Worm (Caenorhabditis elegans) whole organism, L4 larva: ENCODE results near the gene ZC250.4.

Experiments
- D1046.2 ChIP-seq: fragments of 200-800 bp; sonication (Bioruptor generic); IDR thresholded peaks from 2 replicates; pipeline ENCODE4 v1.3.6; 2022; ENCODE audit warnings: missing genetic modification characterization, missing compliant biosample characterization
- F10B5.3 ChIP-seq: sonication (generic microtip); optimal IDR thresholded peaks from 2 replicates; lab custom pipeline; 2016; ENCODE audit warnings: mild to moderate bottlenecking, missing genetic modification characterization, missing compliant biosample characterization
- F26F4.8 ChIP-seq: fragments of 200-800 bp; sonication (Bioruptor generic); conservative IDR thresholded peaks from 2 replicates; pipeline ENCODE4 v1.3.6; 2022; ENCODE audit warnings: missing genetic modification characterization, missing compliant biosample characterization
- R02D3.7 ChIP-seq: fragments of 150-350 bp; sonication (generic microtip); optimal IDR thresholded peaks from 3 replicates; lab custom pipeline; 2014; ENCODE audit warnings: missing biosample characterization, missing genetic modification characterization
- T26A8.4 ChIP-seq: fragments of 200-800 bp; sonication (Bioruptor generic); IDR thresholded peaks from 2 replicates; pipeline ENCODE4 v1.3.6; 2022; ENCODE audit warnings: missing genetic modification characterization, missing compliant biosample characterization
- Y105C5A.15 ChIP-seq: fragments of 200-800 bp; sonication (Bioruptor generic); IDR thresholded peaks from 2 replicates; pipeline ENCODE4 v1.3.6; 2022; ENCODE audit warnings: missing genetic modification characterization, missing compliant biosample characterization
- Y75B8A.6 ChIP-seq: fragments of 200-800 bp; sonication (Bioruptor generic); IDR thresholded peaks from 2 replicates; pipeline ENCODE4 v1.3.6; 2022; ENCODE audit warnings: missing genetic modification reagents, missing genetic modification characterization, missing compliant biosample characterization
- ZK546.5 ChIP-seq, 2 experiments: sonication (generic microtip); optimal IDR thresholded peaks; 2 replicates each; lab custom pipeline; 2017; ENCODE audit warnings: missing biosample characterization in 2 of 2, missing genetic modification characterization in 2 of 2
- aha-1 ChIP-seq: fragments of 150-350 bp; peaks from one replicate; lab custom pipeline; 2014; ENCODE audit warnings: missing biosample characterization, missing genetic modification characterization
- arid-1 ChIP-seq: fragments of 200-800 bp; sonication (Bioruptor generic); conservative IDR thresholded peaks from 2 replicates; pipeline ENCODE4 v1.3.6; 2022; ENCODE audit warnings: missing genetic modification reagents, missing genetic modification characterization, missing compliant biosample characterization
- attf-4 ChIP-seq: sonication (generic microtip); optimal IDR thresholded peaks from 3 replicates; lab custom pipeline; 2017; ENCODE audit warnings: missing biosample characterization, missing genetic modification characterization
- ceh-32 ChIP-seq: sonication (generic microtip); optimal IDR thresholded peaks from 2 replicates; lab custom pipeline; 2016; ENCODE audit warnings: mild to moderate bottlenecking, missing genetic modification characterization, missing compliant biosample characterization; ENCODE audit not compliant: poor library complexity
- cey-2 ChIP-seq: sonication (generic microtip); optimal IDR thresholded peaks from 3 replicates; lab custom pipeline; 2017; ENCODE audit warnings: missing genetic modification characterization, mild to moderate bottlenecking, missing compliant biosample characterization, antibody characterized with exemption, borderline replicate concordance; ENCODE audit not compliant: insufficient read depth
- daf-12 ChIP-seq: fragments of 150-350 bp; optimal IDR thresholded peaks from 2 replicates; lab custom pipeline; 2014; ENCODE audit warnings: missing biosample characterization, missing genetic modification reagents, missing genetic modification characterization
- daf-16 ChIP-seq, 3 experiments: sonication (generic microtip); optimal IDR thresholded peaks; 2 replicates each; lab custom pipeline; 2016 to 2017; ENCODE audit warnings: missing genetic modification characterization in 3 of 3, missing genetic modification reagents in 3 of 3, mild to moderate bottlenecking in 2 of 3, missing compliant biosample characterization in 2 of 3, missing biosample characterization in 1 of 3, moderate library complexity in 1 of 3
- dmd-6 ChIP-seq: fragments of 200-800 bp; sonication (Bioruptor generic); IDR thresholded peaks from 2 replicates; pipeline ENCODE4 v1.3.6; 2022; ENCODE audit warnings: missing genetic modification reagents, missing genetic modification characterization, missing compliant biosample characterization
- dve-1 ChIP-seq: sonication (generic microtip); optimal IDR thresholded peaks from 2 replicates; lab custom pipeline; 2017; ENCODE audit warnings: antibody characterized with exemption, mild to moderate bottlenecking, missing genetic modification characterization, missing compliant biosample characterization; ENCODE audit not compliant: insufficient read depth
- egl-27 ChIP-seq: sonication (generic microtip); optimal IDR thresholded peaks from 3 replicates; lab custom pipeline; 2017; ENCODE audit warnings: missing biosample characterization, missing genetic modification reagents, missing genetic modification characterization
- egl-43 ChIP-seq: fragments of 200-800 bp; sonication (Bioruptor generic); IDR thresholded peaks from 2 replicates; pipeline ENCODE4 v1.3.6; 2022; ENCODE audit warnings: missing genetic modification reagents, missing genetic modification characterization, missing compliant biosample characterization
- fkh-10 ChIP-seq: fragments of 150-350 bp; optimal IDR thresholded peaks from 2 replicates; lab custom pipeline; 2014; ENCODE audit warnings: missing biosample characterization, missing genetic modification reagents, missing genetic modification characterization
- fos-1 ChIP-seq: fragments of 150-350 bp; optimal IDR thresholded peaks from 2 replicates; lab custom pipeline; 2014; ENCODE audit warnings: missing biosample characterization, missing genetic modification characterization
- hlh-30 ChIP-seq: sonication (generic microtip); optimal IDR thresholded peaks from 2 replicates; lab custom pipeline; 2017; ENCODE audit warnings: antibody characterized with exemption, mild to moderate bottlenecking, missing genetic modification characterization, missing compliant biosample characterization; ENCODE audit not compliant: insufficient read depth
- hmg-1.1 ChIP-seq: fragments of 200-800 bp; sonication (Bioruptor generic); IDR thresholded peaks from 2 replicates; pipeline ENCODE4 v1.3.6; 2022; ENCODE audit warnings: missing genetic modification reagents, missing genetic modification characterization, missing compliant biosample characterization
- jun-1 ChIP-seq: fragments of 150-350 bp; optimal IDR thresholded peaks from 2 replicates; lab custom pipeline; 2014; ENCODE audit warnings: missing biosample characterization, missing genetic modification reagents, missing genetic modification characterization
- lim-7 ChIP-seq: fragments of 200-800 bp; sonication (Bioruptor generic); IDR thresholded peaks from 2 replicates; pipeline ENCODE4 v1.3.6; 2022; ENCODE audit warnings: missing genetic modification characterization, missing compliant biosample characterization
- lin-1 ChIP-seq: fragments of 200-800 bp; sonication (Bioruptor generic); IDR thresholded peaks from 2 replicates; pipeline ENCODE4 v1.3.6; 2022; ENCODE audit warnings: missing genetic modification reagents, missing genetic modification characterization, missing compliant biosample characterization
- lin-13 ChIP-seq: fragments of 150-350 bp; optimal IDR thresholded peaks from 2 replicates; lab custom pipeline; 2014; ENCODE audit warnings: missing biosample characterization, missing genetic modification reagents, missing genetic modification characterization
- lin-15B ChIP-seq: fragments of 150-350 bp; sonication (generic microtip); optimal IDR thresholded peaks from 3 replicates; lab custom pipeline; 2014; ENCODE audit warnings: missing biosample characterization, missing genetic modification characterization
- lir-3 ChIP-seq: sonication (generic microtip); optimal IDR thresholded peaks from 2 replicates; lab custom pipeline; 2016; ENCODE audit warnings: mild to moderate bottlenecking, missing genetic modification characterization, missing compliant biosample characterization
- madf-5 ChIP-seq, 2 experiments: fragments of 200-800 bp; sonication (Bioruptor generic); IDR thresholded peaks; 2 replicates each; pipeline ENCODE4 v1.3.6; 2022; ENCODE audit warnings: missing compliant biosample characterization in 2 of 2, missing genetic modification characterization in 2 of 2
- madf-9 ChIP-seq: fragments of 200-800 bp; sonication (Bioruptor generic); conservative IDR thresholded peaks from 2 replicates; pipeline ENCODE4 v1.3.6; 2022; ENCODE audit warnings: missing genetic modification reagents, missing genetic modification characterization, missing compliant biosample characterization
- mdl-1 ChIP-seq, 2 experiments: fragments of 150-350 bp in 1 of 2; sonication (generic microtip) in 1 of 2; optimal IDR thresholded peaks; 2 replicates each; lab custom pipeline; 2014 to 2017; ENCODE audit warnings: missing biosample characterization in 2 of 2, missing genetic modification characterization in 2 of 2
- mdt-29 ChIP-seq: fragments of 200-800 bp; sonication (Bioruptor generic); IDR thresholded peaks from 2 replicates; pipeline ENCODE4 v1.3.6; 2022; ENCODE audit warnings: missing genetic modification reagents, missing genetic modification characterization, missing compliant biosample characterization
- mxl-3 ChIP-seq: fragments of 200-800 bp; sonication (Bioruptor generic); optimal IDR thresholded peaks from 2 replicates; lab custom pipeline; 2018; ENCODE audit warnings: mild to moderate bottlenecking, missing genetic modification characterization, missing compliant biosample characterization
- nhr-10 ChIP-seq: fragments of 150-350 bp; optimal IDR thresholded peaks from 2 replicates; lab custom pipeline; 2014; ENCODE audit warnings: missing biosample characterization, missing genetic modification characterization
- nhr-11 ChIP-seq: fragments of 150-350 bp; optimal IDR thresholded peaks from 2 replicates; lab custom pipeline; 2014; ENCODE audit warnings: missing biosample characterization, missing genetic modification characterization
- nhr-111 ChIP-seq: fragments of 200-800 bp; sonication (Bioruptor generic); optimal IDR thresholded peaks from 2 replicates; lab custom pipeline; 2018; ENCODE audit warnings: mild to moderate bottlenecking, missing genetic modification characterization, missing compliant biosample characterization
- nhr-28 ChIP-seq: fragments of 150-350 bp; optimal IDR thresholded peaks from 2 replicates; lab custom pipeline; 2014; ENCODE audit warnings: missing biosample characterization, missing genetic modification characterization
- nhr-41 ChIP-seq: fragments of 200-800 bp; sonication (Bioruptor generic); IDR thresholded peaks from 2 replicates; pipeline ENCODE4 v1.3.6; 2022; ENCODE audit warnings: missing genetic modification reagents, missing genetic modification characterization, missing compliant biosample characterization
- nhr-42 ChIP-seq: fragments of 200-800 bp; sonication (Bioruptor generic); IDR thresholded peaks from 2 replicates; pipeline ENCODE4 v1.3.6; 2022; ENCODE audit warnings: missing genetic modification characterization, missing compliant biosample characterization
- nhr-48 ChIP-seq: sonication (generic microtip); optimal IDR thresholded peaks from 2 replicates; lab custom pipeline; 2016; ENCODE audit warnings: mild to moderate bottlenecking, missing genetic modification characterization, missing compliant biosample characterization
- nhr-6 ChIP-seq: fragments of 150-350 bp; optimal IDR thresholded peaks from 2 replicates; lab custom pipeline; 2014; ENCODE audit warnings: missing biosample characterization, missing genetic modification characterization
- pha-4 ChIP-seq, 2 experiments: fragments of 150-350 bp in 1 of 2; fragments of 200-800 bp in 1 of 2; sonication (Bioruptor generic) in 1 of 2; IDR thresholded peaks in 1 of 2; optimal IDR thresholded peaks in 1 of 2; 2 replicates each; pipeline versions ENCODE4 v1.3.6 to Lab custom; 2014 to 2022; ENCODE audit warnings: missing genetic modification characterization in 2 of 2, missing genetic modification reagents in 2 of 2, missing biosample characterization in 1 of 2, missing compliant biosample characterization in 1 of 2
- saeg-2 ChIP-seq: fragments of 200-800 bp; sonication (Bioruptor generic); IDR thresholded peaks from 2 replicates; pipeline ENCODE4 v1.3.6; 2022; ENCODE audit warnings: missing genetic modification reagents, missing genetic modification characterization, missing compliant biosample characterization
- set-16 ChIP-seq: fragments of 200-800 bp; sonication (Bioruptor generic); IDR thresholded peaks from 2 replicates; pipeline ENCODE4 v1.3.6; 2022; ENCODE audit warnings: missing genetic modification reagents, missing genetic modification characterization, missing compliant biosample characterization
- skn-1 ChIP-seq: fragments of 150-350 bp; optimal IDR thresholded peaks from 2 replicates; lab custom pipeline; 2014; ENCODE audit warnings: missing biosample characterization, missing genetic modification characterization
- snpc-4 ChIP-seq: fragments of 150-350 bp; optimal IDR thresholded peaks from 2 replicates; lab custom pipeline; 2014; ENCODE audit warnings: missing biosample characterization, missing genetic modification characterization
- tag-97 ChIP-seq: fragments of 200-800 bp; sonication (Bioruptor generic); IDR thresholded peaks from 2 replicates; pipeline ENCODE4 v1.3.6; 2022; ENCODE audit warnings: missing genetic modification characterization, missing compliant biosample characterization
- zip-11 ChIP-seq: fragments of 200-800 bp; sonication (Bioruptor generic); IDR thresholded peaks from 2 replicates; pipeline ENCODE4 v1.3.6; 2022; ENCODE audit warnings: missing genetic modification characterization, missing compliant biosample characterization
- ztf-11 ChIP-seq: fragments of 150-350 bp; optimal IDR thresholded peaks from 2 replicates; lab custom pipeline; 2014; ENCODE audit warnings: missing biosample characterization, missing genetic modification characterization
- ztf-7 ChIP-seq: fragments of 150-350 bp; optimal IDR thresholded peaks from 2 replicates; lab custom pipeline; 2014; ENCODE audit warnings: missing biosample characterization, missing genetic modification characterization

Gene ZC250.4

DNA sequence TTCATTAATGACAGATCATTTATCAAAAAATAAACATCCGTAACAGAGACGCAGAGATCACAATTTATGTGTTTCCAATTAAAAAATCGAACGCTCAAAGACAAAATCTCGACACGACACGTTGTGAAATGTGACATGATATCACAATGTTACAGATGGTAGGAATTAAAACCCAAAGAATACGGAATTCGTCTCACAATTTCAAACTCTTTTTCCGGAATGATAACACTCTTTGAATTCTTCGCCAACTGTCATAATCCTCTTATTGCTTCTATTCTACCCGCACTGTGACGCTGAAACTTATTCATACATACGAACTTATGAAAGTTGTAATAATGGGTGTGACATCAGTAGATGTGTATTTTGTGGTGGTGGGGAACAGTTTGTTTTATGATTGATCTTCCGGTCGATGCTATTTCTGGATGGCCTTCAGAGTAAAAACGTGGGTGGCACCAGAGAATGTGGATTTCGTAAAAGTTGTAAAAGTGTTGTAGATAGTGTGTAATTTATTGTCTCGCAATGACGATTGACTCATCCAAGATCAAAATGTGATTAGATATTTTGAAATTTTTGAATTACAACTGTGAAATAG, 3.6 kb upstream of the ZC250.4 start (continued):
- no peak for TF ChIP-seq nhr-111 (GFP tag; lab: Kevin White, UChicago)
- TF ChIP-seq Y75B8A.6, result no peak
- no peak for TF ChIP-seq Y105C5A.15 (GFP tag; lab: Robert Waterston, UW)
- TF ChIP-seq nhr-42 (GFP tag; lab: Robert Waterston, UW), result no peak
- no peak for TF ChIP-seq daf-16 (GFP tag; optimal IDR thresholded peaks at IDR 0.05; lab: Kevin White, UChicago)
- peak; percentile 7 for TF ChIP-seq daf-16 (tag; optimal IDR thresholded peaks at IDR 0.05; lab: Kevin White, UChicago)
- TF ChIP-seq madf-9 (GFP tag; lab: Robert Waterston, UW), result no peak
- TF ChIP-seq ztf-11 (tag; lab: Kevin White, UChicago), result no peak
- no peak for TF ChIP-seq lin-15B
- peak; percentile 44 for TF ChIP-seq dve-1
- no peak for TF ChIP-seq skn-1 (tag; lab: Kevin White, UChicago)
- no peak for TF ChIP-seq F26F4.8 (GFP tag; lab: Robert Waterston, UW)
- TF ChIP-seq dmd-6 (GFP tag; lab: Robert Waterston, UW), result peak; percentile 90
- TF ChIP-seq snpc-4, result no peak
- TF ChIP-seq tag-97 (GFP tag; lab: Robert Waterston, UW), result no peak
- TF ChIP-seq mdl-1 (tag; optimal IDR thresholded peaks at IDR 0.05; lab: Kevin White, UChicago), result peak in 1 of 2 experiments; percentile 16
- no peak for TF ChIP-seq cey-2 (tag; lab: Kevin White, UChicago)
- TF ChIP-seq egl-27 (tag; lab: Kevin White, UChicago), result no peak
- no peak for TF ChIP-seq madf-5 (GFP tag; IDR thresholded peaks at IDR 0.05; lab: Robert Waterston, UW)
- peak; percentile 68 for TF ChIP-seq nhr-28 (tag; lab: Kevin White, UChicago)
- TF ChIP-seq arid-1 (GFP tag; lab: Robert Waterston, UW), result no peak
- TF ChIP-seq egl-43, result no peak
- no peak for TF ChIP-seq pha-4 (GFP tag; IDR thresholded peaks at IDR 0.05; lab: Robert Waterston, UW)
- no peak for TF ChIP-seq pha-4 (tag; optimal IDR thresholded peaks at IDR 0.05; lab: Kevin White, UChicago)
- TF ChIP-seq T26A8.4, result no peak
- no peak for TF ChIP-seq fkh-10 (GFP tag; lab: Kevin White, UChicago)
- TF ChIP-seq hmg-1.1 (GFP tag; lab: Robert Waterston, UW), result no peak
- TF ChIP-seq zip-11, result no peak
- no peak for TF ChIP-seq F10B5.3 (tag; lab: Kevin White, UChicago)
- no peak for TF ChIP-seq lir-3 (tag; lab: Kevin White, UChicago)
- no peak for TF ChIP-seq daf-12
- no peak for TF ChIP-seq nhr-41 (GFP tag; lab: Robert Waterston, UW)
- peak; percentile 13 for TF ChIP-seq mxl-3 (GFP tag; lab: Kevin White, UChicago)
- peak; percentile 21 for TF ChIP-seq hlh-30
- no peak for TF ChIP-seq ZK546.5 (tag; optimal IDR thresholded peaks at IDR 0.05; lab: Kevin White, UChicago)
- TF ChIP-seq nhr-10, result no peak
- no peak for TF ChIP-seq lin-13 (GFP tag; lab: Kevin White, UChicago)
- TF ChIP-seq ztf-7 (tag; lab: Kevin White, UChicago), result no peak
- TF ChIP-seq nhr-6 (tag; lab: Kevin White, UChicago), result no peak
- no peak for TF ChIP-seq aha-1 (tag; lab: Kevin White, UChicago)
- TF ChIP-seq mdt-29 (GFP tag; lab: Robert Waterston, UW), result no peak
- no peak for TF ChIP-seq lim-7 (GFP tag; lab: Robert Waterston, UW)
- no peak for TF ChIP-seq jun-1 (tag; lab: Kevin White, UChicago)
- TF ChIP-seq attf-4 (tag; lab: Kevin White, UChicago), result no peak
- TF ChIP-seq fos-1, result no peak
- TF ChIP-seq ceh-32 (tag; lab: Kevin White, UChicago), result no peak
- peak; percentile 54; the same call in 1 of the 2 replicates for TF ChIP-seq lin-1 (GFP tag; lab: Robert Waterston, UW)
- TF ChIP-seq D1046.2, result no peak
- TF ChIP-seq saeg-2 (GFP tag; lab: Robert Waterston, UW), result no peak
- TF ChIP-seq nhr-11 (tag; lab: Kevin White, UChicago), result no peak
- TF ChIP-seq nhr-48 (tag; lab: Kevin White, UChicago), result peak; percentile 49
- TF ChIP-seq set-16 (GFP tag; lab: Robert Waterston, UW), result no peak
- TF ChIP-seq R02D3.7 (tag; lab: Kevin White, UChicago), result no peak
